Fruit fly (Drosophila melanogaster): Measurements from ENCODE around the gene Paip2.

dm6 chr3R:12972106-12972505 is 8.5 kb upstream of the Paip2 start:
- no peak for TF ChIP-seq CG31627 (GFP tag; optimal IDR thresholded peaks at IDR 0.05)
- no peak for TF ChIP-seq CG8319 (GFP tag; optimal IDR thresholded peaks at IDR 0.05)
- no peak for TF ChIP-seq CG11762 (GFP tag; optimal IDR thresholded peaks at IDR 0.05; ENCODE audit: insufficient read depth)
- no peak for TF ChIP-seq lz (GFP tag; optimal IDR thresholded peaks at IDR 0.05)
- TF ChIP-seq Sox15 (GFP tag; optimal IDR thresholded peaks at IDR 0.05), result no peak

Measured in whole organism, prepupa.